Worm (Caenorhabditis elegans) whole organism, L4 larva: Measurements from ENCODE around the gene srx-47.
A peak's percentile ranks its signal among the peaks of the same experiment; 100 is the strongest.

Experiments
- F26F4.8 ChIP-seq: fragments of 200-800 bp; sonication (Bioruptor generic); conservative IDR thresholded peaks from 2 replicates; pipeline ENCODE4 v1.3.6; 2022; ENCODE audit warnings: missing genetic modification characterization, missing compliant biosample characterization
- arid-1 ChIP-seq: fragments of 200-800 bp; sonication (Bioruptor generic); conservative IDR thresholded peaks from 2 replicates; pipeline ENCODE4 v1.3.6; 2022; ENCODE audit warnings: missing genetic modification reagents, missing genetic modification characterization, missing compliant biosample characterization
- cey-2 ChIP-seq: sonication (generic microtip); optimal IDR thresholded peaks from 3 replicates; lab custom pipeline; 2017; ENCODE audit warnings: missing genetic modification characterization, mild to moderate bottlenecking, missing compliant biosample characterization, antibody characterized with exemption, borderline replicate concordance; ENCODE audit not compliant: insufficient read depth
- dpl-1 ChIP-seq: fragments of 150-350 bp; optimal IDR thresholded peaks from 2 replicates; lab custom pipeline; 2014; ENCODE audit warnings: missing biosample characterization, missing genetic modification reagents, missing genetic modification characterization
- gei-8 ChIP-seq: fragments of 200-800 bp; sonication (Bioruptor generic); optimal IDR thresholded peaks from 2 replicates; lab custom pipeline; 2018; ENCODE audit warnings: mild to moderate bottlenecking, missing genetic modification characterization, missing compliant biosample characterization
- unc-62 ChIP-seq, 3 experiments: fragments of 150-350 bp in 1 of 3; sonication (generic microtip); optimal IDR thresholded peaks in 2 of 3; peaks in 1 of 3; 1 replicate in 1 of 3; 2 replicates in 2 of 3; lab custom pipeline; 2014 to 2017; ENCODE audit warnings: missing biosample characterization in 3 of 3, missing genetic modification characterization in 3 of 3, missing genetic modification reagents in 3 of 3, missing genotype in 1 of 3

DNA sequence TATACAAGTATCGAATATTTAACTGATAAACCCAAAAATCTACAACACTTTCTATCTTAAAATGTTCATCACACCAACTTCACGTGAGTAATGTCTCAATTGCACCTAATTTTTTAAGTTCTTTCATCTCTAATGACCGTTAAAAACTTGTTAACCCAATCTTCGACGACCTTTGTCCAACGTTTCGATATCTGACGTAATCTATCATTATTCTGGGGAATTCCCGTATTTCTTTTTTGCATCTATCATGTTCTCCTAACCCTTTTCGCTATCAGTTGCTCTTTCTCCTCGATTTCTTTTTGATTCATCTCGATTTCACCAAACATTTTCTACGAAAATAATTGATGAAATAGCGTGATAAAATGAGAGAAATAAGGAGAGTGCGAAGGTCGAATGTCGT lies 22.1 kb upstream of the srx-47 start:
- TF ChIP-seq F26F4.8 (GFP tag; lab: Robert Waterston, UW), result no peak
- no peak for TF ChIP-seq arid-1 (GFP tag; lab: Robert Waterston, UW)
- no peak for TF ChIP-seq cey-2 (tag; lab: Kevin White, UChicago)
- TF ChIP-seq unc-62 (GFP tag; optimal IDR thresholded peaks at IDR 0.05 in 1 of 2; lab: Kevin White, UChicago), result peak in 1 of 2 experiments; percentile 90
- no peak for TF ChIP-seq unc-62 (tag; optimal IDR thresholded peaks at IDR 0.05; lab: Kevin White, UChicago)
- TF ChIP-seq gei-8 (GFP tag; lab: Kevin White, UChicago), result no peak
- TF ChIP-seq dpl-1 (GFP tag; lab: Kevin White, UChicago), result no peak
